Worm (Caenorhabditis elegans) whole organism, L3 larva: ENCODE results near the gene nhx-3.

Source experiments
- R02D3.7 ChIP-seq: fragments of 150-350 bp; optimal IDR thresholded peaks from 2 replicates; lab custom pipeline; 2014; ENCODE audit warnings: missing biosample characterization, missing genetic modification characterization
- ZK546.5 ChIP-seq: sonication (generic microtip); optimal IDR thresholded peaks from 2 replicates; lab custom pipeline; 2017; ENCODE audit warnings: missing biosample characterization, missing genetic modification characterization
- ama-1 ChIP-seq: fragments of 150-350 bp; optimal IDR thresholded peaks from 2 replicates; lab custom pipeline; 2018
- hmg-11 ChIP-seq: sonication (generic microtip); optimal IDR thresholded peaks from 2 replicates; lab custom pipeline; 2016; ENCODE audit warnings: missing genetic modification characterization, missing compliant biosample characterization
- lin-15B ChIP-seq: fragments of 150-350 bp; optimal IDR thresholded peaks from 2 replicates; lab custom pipeline; 2014; ENCODE audit warnings: missing biosample characterization, missing genetic modification characterization
- lsy-12 ChIP-seq: sonication (generic microtip); optimal IDR thresholded peaks from 2 replicates; lab custom pipeline; 2016; ENCODE audit warnings: mild to moderate bottlenecking, missing genetic modification characterization, missing compliant biosample characterization
- nfya-1 ChIP-seq: sonication (generic microtip); optimal IDR thresholded peaks from 2 replicates; lab custom pipeline; 2017; ENCODE audit warnings: missing genetic modification characterization, mild to moderate bottlenecking, missing compliant biosample characterization, antibody characterized with exemption, moderate library complexity; ENCODE audit not compliant: insufficient read depth
- nhr-67 ChIP-seq: fragments of 150-350 bp; optimal IDR thresholded peaks from 2 replicates; lab custom pipeline; 2014; ENCODE audit warnings: missing biosample characterization, missing genetic modification characterization
- nhr-76 ChIP-seq: fragments of 150-350 bp; sonication (generic microtip); optimal IDR thresholded peaks from 5 replicates; lab custom pipeline; 2014; ENCODE audit warnings: missing biosample characterization, missing genetic modification characterization
- pqm-1 ChIP-seq: fragments of 150-350 bp; optimal IDR thresholded peaks from 2 replicates; lab custom pipeline; 2017; ENCODE audit warnings: missing biosample characterization, missing genetic modification characterization, inconsistent platforms
- skn-1 ChIP-seq: fragments of 150-350 bp; optimal IDR thresholded peaks from 2 replicates; lab custom pipeline; 2014; ENCODE audit warnings: missing biosample characterization, missing genetic modification characterization
- tbx-2 ChIP-seq: sonication (generic microtip); optimal IDR thresholded peaks from 2 replicates; lab custom pipeline; 2016; ENCODE audit warnings: mild to moderate bottlenecking, missing genetic modification characterization, missing compliant biosample characterization
- unc-62 ChIP-seq: fragments of 150-350 bp; sonication (generic microtip); optimal IDR thresholded peaks from 4 replicates; lab custom pipeline; 2014; ENCODE audit warnings: missing biosample characterization, missing genetic modification reagents, missing genetic modification characterization
- ztf-4 ChIP-seq: fragments of 150-350 bp; optimal IDR thresholded peaks from 2 replicates; lab custom pipeline; 2014; ENCODE audit warnings: missing biosample characterization, missing genetic modification characterization

nhx-3 gene

DNA sequence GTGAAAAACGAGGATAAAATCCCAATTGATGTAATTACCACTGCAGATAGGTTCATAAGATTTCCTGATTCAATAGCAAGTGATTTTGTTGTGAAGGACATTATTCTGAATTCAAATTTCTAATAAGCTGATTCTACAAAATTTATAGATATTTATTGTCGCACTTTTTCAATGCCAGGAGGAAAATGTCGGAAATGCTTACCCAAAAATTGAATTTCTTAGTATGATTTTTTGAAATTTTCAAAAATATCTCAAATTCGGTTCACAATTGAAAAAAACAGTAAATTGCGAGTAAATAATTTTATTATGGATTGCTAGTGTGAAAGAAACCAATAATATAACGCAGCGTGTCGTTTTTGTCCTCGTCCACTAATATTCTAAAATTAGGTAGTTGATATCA is 52.4 kb downstream of the nhx-3 start, which contains the start of gene srbc-10:
Gene srbc-10 (minus strand): TSS at position 101 of the 400 bp plus-strand sequence.
- TF ChIP-seq unc-62 (GFP tag; lab: Kevin White, UChicago) (no peak), tbx-2 (no peak), R02D3.7 (no peak), lin-15B (no peak), ztf-4 (tag; lab: Kevin White, UChicago) (no peak), ama-1 (lab: Kevin White, UChicago) (no peak), hmg-11 (no peak), nfya-1 (no peak), nhr-76 (tag; lab: Kevin White, UChicago) (no peak), skn-1 (no peak), pqm-1 (tag; lab: Kevin White, UChicago) (no peak), nhr-67 (tag; lab: Kevin White, UChicago) (no peak), ZK546.5 (tag; lab: Kevin White, UChicago) (no peak), lsy-12 (no peak)
